Worm (Caenorhabditis elegans) whole organism, L4/young adult: ENCODE results near the gene R151.10.

Experiments
- W03F9.2 ChIP-seq: fragments of 150-350 bp; optimal IDR thresholded peaks from 2 replicates; lab custom pipeline; 2014; ENCODE audit warnings: missing biosample characterization, missing genetic modification characterization
- dao-5 ChIP-seq: sonication (generic microtip); optimal IDR thresholded peaks from 2 replicates; lab custom pipeline; 2016; ENCODE audit warnings: missing genotype, missing genetic modification characterization, moderate library complexity, missing compliant biosample characterization
- him-1 ChIP-seq: sonication (generic microtip); optimal IDR thresholded peaks from 2 replicates; lab custom pipeline; 2016; ENCODE audit warnings: missing genotype, missing genetic modification reagents, missing genetic modification characterization, missing compliant biosample characterization

DNA sequence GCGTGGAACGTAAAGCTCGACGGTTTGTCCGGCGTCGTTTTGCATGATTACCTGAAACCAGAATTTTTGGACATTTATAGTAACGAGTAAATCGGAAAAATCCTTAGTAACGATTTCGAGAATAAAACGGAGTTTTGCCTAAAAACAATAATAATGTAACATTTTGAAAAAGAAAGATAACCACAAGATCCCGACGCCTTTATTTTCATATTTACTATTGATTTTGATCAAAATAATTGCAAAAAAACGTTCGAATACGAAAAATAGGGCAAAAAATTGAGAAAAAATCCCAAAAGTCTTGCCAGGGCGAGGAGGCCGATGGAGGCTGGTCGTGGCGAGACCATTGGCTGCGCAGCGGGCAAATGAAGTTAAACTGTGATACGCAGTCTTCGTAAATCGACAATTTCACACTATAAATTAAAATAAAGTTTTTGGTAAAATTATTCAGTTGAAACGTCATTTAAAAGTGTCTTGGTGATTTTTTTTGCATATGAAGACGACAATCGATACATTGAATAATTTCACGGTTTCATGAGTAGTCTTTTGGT is 41.1 kb downstream of the R151.10 start, which contains the start of gene rps-21:
- TF ChIP-seq dao-5 (tag; lab: Kevin White, UChicago) (no peak), W03F9.2 (tag; lab: Kevin White, UChicago) (peak; percentile 67), him-1 (tag; lab: Kevin White, UChicago) (no peak)
